Worm (Caenorhabditis elegans) whole organism, early embryonic: ENCODE results near the gene T26H5.8.

Source experiments
- B0310.2 ChIP-seq: sonication (generic microtip); optimal IDR thresholded peaks from 2 replicates; lab custom pipeline; 2016; ENCODE audit warnings: mild to moderate bottlenecking, missing genetic modification characterization, missing compliant biosample characterization
- F13C5.2 ChIP-seq: sonication (generic microtip); optimal IDR thresholded peaks from 2 replicates; lab custom pipeline; 2017; ENCODE audit warnings: mild to moderate bottlenecking, missing genetic modification characterization, inconsistent platforms, missing compliant biosample characterization
- aly-1 ChIP-seq: sonication (generic microtip); optimal IDR thresholded peaks from 2 replicates; lab custom pipeline; 2016; ENCODE audit warnings: missing genetic modification characterization, missing compliant biosample characterization
- ama-1 ChIP-seq: fragments of 150-350 bp; optimal IDR thresholded peaks from 2 replicates; lab custom pipeline; 2014
- ceh-13 ChIP-seq: fragments of 200-800 bp; sonication (Bioruptor generic); optimal IDR thresholded peaks from 2 replicates; lab custom pipeline; 2018; ENCODE audit warnings: mild to moderate bottlenecking, missing genetic modification characterization, missing compliant biosample characterization
- ceh-36 ChIP-seq: sonication (generic microtip); optimal IDR thresholded peaks from 2 replicates; lab custom pipeline; 2016; ENCODE audit warnings: missing genetic modification characterization, inconsistent platforms, missing compliant biosample characterization
- ets-7 ChIP-seq: sonication (generic microtip); optimal IDR thresholded peaks from 2 replicates; lab custom pipeline; 2016; ENCODE audit warnings: missing genotype, missing genetic modification characterization, missing compliant biosample characterization
- flt-1 ChIP-seq: fragments of 200-800 bp; sonication (Bioruptor generic); IDR thresholded peaks from 2 replicates; pipeline ENCODE4 v1.3.6; 2022; ENCODE audit warnings: missing genetic modification characterization, missing compliant biosample characterization
- hmbx-1 ChIP-seq: sonication (generic microtip); optimal IDR thresholded peaks from 2 replicates; lab custom pipeline; 2016; ENCODE audit warnings: mild to moderate bottlenecking, missing genetic modification characterization, missing compliant biosample characterization
- hmg-4 ChIP-seq: fragments of 200-800 bp; sonication (Bioruptor generic); optimal IDR thresholded peaks from 2 replicates; lab custom pipeline; 2018; ENCODE audit warnings: mild to moderate bottlenecking, missing genetic modification characterization, missing compliant biosample characterization
- hnd-1 ChIP-seq: sonication (generic microtip); optimal IDR thresholded peaks from 2 replicates; lab custom pipeline; 2016; ENCODE audit warnings: missing genetic modification characterization, missing compliant biosample characterization
- pes-1 ChIP-seq: fragments of 200-800 bp; sonication (Bioruptor generic); IDR thresholded peaks from 2 replicates; pipeline ENCODE4 v1.3.6; 2022; ENCODE audit warnings: missing genetic modification reagents, missing genetic modification characterization, missing compliant biosample characterization
- scrt-1 ChIP-seq: fragments of 200-800 bp; sonication (Bioruptor generic); IDR thresholded peaks from 2 replicates; pipeline ENCODE4 v1.3.6; 2022; ENCODE audit warnings: missing genetic modification characterization, missing compliant biosample characterization
- sea-1 ChIP-seq: fragments of 200-800 bp; sonication (Bioruptor generic); conservative IDR thresholded peaks from 2 replicates; pipeline ENCODE4 v1.3.6; 2022; ENCODE audit warnings: missing genetic modification characterization, missing compliant biosample characterization
- tbx-11 ChIP-seq: fragments of 200-800 bp; sonication (Bioruptor generic); IDR thresholded peaks from 2 replicates; pipeline ENCODE4 v1.3.6; 2022; ENCODE audit warnings: missing genetic modification characterization, missing compliant biosample characterization
- tbx-37 ChIP-seq: fragments of 200-800 bp; sonication (Bioruptor generic); conservative IDR thresholded peaks from 2 replicates; pipeline ENCODE4 v1.3.6; 2022; ENCODE audit warnings: missing genetic modification reagents, missing genetic modification characterization, missing compliant biosample characterization
- tra-4 ChIP-seq: sonication (generic microtip); optimal IDR thresholded peaks from 2 replicates; lab custom pipeline; 2017; ENCODE audit warnings: missing genetic modification characterization, missing compliant biosample characterization

The T26H5.8 gene

DNA sequence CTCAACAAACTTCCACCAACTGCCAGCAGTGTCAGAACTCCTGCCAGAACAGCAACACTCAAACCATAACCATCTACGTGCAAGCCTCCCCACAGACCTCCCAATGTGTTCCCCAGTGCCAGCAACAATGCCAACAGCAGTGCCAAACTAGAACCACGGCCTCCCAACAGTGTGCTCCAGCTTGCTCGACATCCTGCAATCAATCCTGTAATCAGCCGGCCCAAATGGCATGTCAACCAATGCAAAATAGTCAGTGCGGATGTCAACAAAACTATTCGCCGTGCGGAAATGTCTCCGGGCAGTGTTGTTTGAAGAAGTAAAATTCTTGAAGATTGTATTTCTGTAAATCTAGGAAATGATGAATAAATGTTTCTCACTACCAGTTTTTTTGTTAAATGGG lies 34.2 kb upstream of the T26H5.8 start:
- TF ChIP-seq ama-1 (lab: Kevin White, UChicago) (no peak), hmg-4 (GFP tag; lab: Kevin White, UChicago) (no peak), F13C5.2 (tag; lab: Kevin White, UChicago) (no peak), tra-4 (tag; lab: Kevin White, UChicago) (no peak), hnd-1 (tag; lab: Kevin White, UChicago) (no peak), flt-1 (GFP tag; lab: Robert Waterston, UW) (no peak), ets-7 (tag; lab: Kevin White, UChicago) (no peak), tbx-11 (GFP tag; lab: Robert Waterston, UW) (no peak), tbx-37 (GFP tag; lab: Robert Waterston, UW) (no peak), hmbx-1 (tag; lab: Kevin White, UChicago) (no peak), sea-1 (no peak), pes-1 (GFP tag; lab: Robert Waterston, UW) (no peak), scrt-1 (GFP tag; lab: Robert Waterston, UW) (no peak), B0310.2 (tag; lab: Kevin White, UChicago) (no peak), aly-1 (tag; lab: Kevin White, UChicago) (no peak), ceh-13 (no peak), ceh-36 (tag; lab: Kevin White, UChicago) (no peak)

ce11 chrV:15466017-15466416 lies 33.5 kb upstream of the T26H5.8 start:
- TF ChIP-seq ceh-36 (tag; lab: Kevin White, UChicago): no peak
- no peak for TF ChIP-seq aly-1 (tag; lab: Kevin White, UChicago)
- no peak for TF ChIP-seq tra-4 (tag; lab: Kevin White, UChicago)
- no peak for TF ChIP-seq F13C5.2 (tag; lab: Kevin White, UChicago)
- no peak for TF ChIP-seq ceh-13

DNA sequence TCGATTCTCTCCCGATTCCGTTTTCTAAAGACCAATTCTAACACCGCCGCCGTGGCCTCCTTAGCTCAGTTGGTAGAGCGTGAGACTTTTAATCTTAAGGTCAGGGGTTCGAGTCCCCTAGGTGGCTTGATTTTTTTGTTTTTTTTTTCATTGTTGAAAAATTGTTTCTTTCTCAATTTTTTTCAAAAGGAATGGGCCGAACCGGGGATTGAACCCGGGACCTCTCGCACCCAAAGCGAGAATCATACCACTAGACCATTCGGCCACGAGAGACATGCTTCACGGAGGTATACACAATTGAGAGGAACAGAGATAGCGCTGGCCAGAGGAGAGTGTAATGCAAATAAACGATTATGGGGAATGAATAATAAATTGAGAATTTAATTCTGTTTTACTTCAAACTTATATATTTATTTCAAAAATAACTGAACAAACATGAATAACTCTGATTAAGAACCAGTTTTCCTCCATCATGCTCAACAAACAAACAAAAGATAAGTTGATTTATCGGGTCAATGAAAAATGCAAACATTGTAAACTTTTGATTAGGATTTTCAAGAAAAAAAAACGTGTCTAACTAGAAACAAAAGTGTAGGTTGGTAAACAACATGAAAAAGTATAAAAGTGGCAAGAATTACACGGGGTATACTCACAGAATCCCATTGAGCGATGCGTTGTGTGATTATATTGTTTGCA lies 32.7 kb upstream of the T26H5.8 start, which contains the start of gene pqn-71:
Gene pqn-71 (plus strand): TSS at position 646 of the 696 bp plus-strand sequence.
- TF ChIP-seq F13C5.2 (tag; lab: Kevin White, UChicago) (peak; percentile 93), ama-1 (lab: Kevin White, UChicago) (no peak), B0310.2 (tag; lab: Kevin White, UChicago) (peak; percentile 57), ceh-13 (peak; percentile 55), tbx-37 (GFP tag; lab: Robert Waterston, UW) (peak; percentile 72), scrt-1 (GFP tag; lab: Robert Waterston, UW) (peak; percentile 83), sea-1 (peak; percentile 86), ceh-36 (tag; lab: Kevin White, UChicago) (peak; percentile 74), ets-7 (tag; lab: Kevin White, UChicago) (peak; percentile 67), hmg-4 (GFP tag; lab: Kevin White, UChicago) (peak; percentile 94), aly-1 (tag; lab: Kevin White, UChicago) (peak; percentile 81), pes-1 (GFP tag; lab: Robert Waterston, UW) (peak; percentile 86), hmbx-1 (tag; lab: Kevin White, UChicago) (peak; percentile 65), tbx-11 (GFP tag; lab: Robert Waterston, UW) (peak; percentile 78), hnd-1 (tag; lab: Kevin White, UChicago) (peak; percentile 69), flt-1 (GFP tag; lab: Robert Waterston, UW) (peak; percentile 67), tra-4 (tag; lab: Kevin White, UChicago) (peak; percentile 77)

DNA sequence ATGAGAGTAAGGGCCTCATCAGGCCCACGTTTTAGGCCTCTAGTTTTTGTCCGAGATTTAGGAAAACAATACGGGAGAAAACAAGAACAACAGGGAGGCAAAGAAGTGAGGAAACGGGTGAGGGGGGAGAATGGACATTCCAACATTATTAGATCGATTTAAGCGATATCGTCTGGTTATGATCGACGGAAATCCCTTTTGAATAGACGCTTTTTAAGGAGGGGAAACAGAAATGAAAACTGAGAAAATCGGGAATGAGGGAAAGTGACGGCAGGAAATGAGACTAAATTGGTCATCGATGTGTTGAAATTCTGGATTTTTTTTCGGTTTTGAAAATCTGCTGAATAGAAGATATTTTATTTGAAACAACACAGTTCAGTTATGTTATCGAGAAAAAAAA lies 31.9 kb upstream of the T26H5.8 start, which contains the start of gene rocf-1:
Gene rocf-1 (minus strand): TSS at position 101 of the 400 bp plus-strand sequence.
- TF ChIP-seq sea-1 (no peak), ceh-36 (tag; lab: Kevin White, UChicago) (no peak), tbx-11 (GFP tag; lab: Robert Waterston, UW) (no peak), hmg-4 (GFP tag; lab: Kevin White, UChicago) (no peak), flt-1 (GFP tag; lab: Robert Waterston, UW) (no peak), scrt-1 (GFP tag; lab: Robert Waterston, UW) (no peak), F13C5.2 (tag; lab: Kevin White, UChicago) (no peak), ama-1 (lab: Kevin White, UChicago) (no peak), ceh-13 (no peak), hmbx-1 (tag; lab: Kevin White, UChicago) (no peak), ets-7 (tag; lab: Kevin White, UChicago) (no peak), aly-1 (tag; lab: Kevin White, UChicago) (no peak), tbx-37 (GFP tag; lab: Robert Waterston, UW) (no peak)

- TF ChIP-seq hnd-1 (tag; lab: Kevin White, UChicago) (no peak), tbx-11 (GFP tag; lab: Robert Waterston, UW) (no peak), ceh-13 (no peak), aly-1 (tag; lab: Kevin White, UChicago) (no peak)
Observed at ce11 chrV:15459088-15459487, 26.6 kb upstream of the T26H5.8 start, which contains the start of gene str-71. Gene str-71, minus strand, starts transcription at chrV:15459188.

- TF ChIP-seq hmbx-1 (tag; lab: Kevin White, UChicago) (no peak), tbx-11 (GFP tag; lab: Robert Waterston, UW) (no peak), sea-1 (no peak), flt-1 (GFP tag; lab: Robert Waterston, UW) (no peak), tra-4 (tag; lab: Kevin White, UChicago) (no peak), F13C5.2 (tag; lab: Kevin White, UChicago) (no peak), ceh-36 (tag; lab: Kevin White, UChicago) (no peak), pes-1 (GFP tag; lab: Robert Waterston, UW) (no peak), ets-7 (tag; lab: Kevin White, UChicago) (no peak), B0310.2 (tag; lab: Kevin White, UChicago) (no peak), aly-1 (tag; lab: Kevin White, UChicago) (no peak), ceh-13 (no peak), ama-1 (lab: Kevin White, UChicago) (no peak), scrt-1 (GFP tag; lab: Robert Waterston, UW) (no peak), hnd-1 (tag; lab: Kevin White, UChicago) (no peak), tbx-37 (GFP tag; lab: Robert Waterston, UW) (no peak), hmg-4 (GFP tag; lab: Kevin White, UChicago) (no peak)
Observed at ce11 chrV:15454322-15454721, 21.8 kb upstream of the T26H5.8 start.
